Fruit fly (Drosophila melanogaster) whole organism, prepupa: ENCODE measurements around the gene CG15528.

Source experiments
- Blimp-1 ChIP-seq: fragments of 200-800 bp; sonication (Bioruptor generic); optimal IDR thresholded peaks from 3 replicates; lab custom pipeline; 2017; ENCODE audit warnings: missing biosample characterization, missing genetic modification characterization, mild to moderate bottlenecking, moderate library complexity, missing genetic modification reagents
- CG10631 ChIP-seq: fragments of 200-800 bp; sonication (Bioruptor generic); optimal IDR thresholded peaks from 2 replicates; lab custom pipeline; 2016; ENCODE audit warnings: missing biosample characterization, missing genetic modification characterization
- CG10669 ChIP-seq: fragments of 200-800 bp; sonication (Bioruptor generic); optimal IDR thresholded peaks from 3 replicates; lab custom pipeline; 2018; ENCODE audit warnings: missing biosample characterization, mild to moderate bottlenecking, missing genetic modification characterization, moderate library complexity
- CG11762 ChIP-seq: fragments of 200-800 bp; sonication (Bioruptor generic); optimal IDR thresholded peaks from 3 replicates; lab custom pipeline; 2016; ENCODE audit warnings: missing biosample characterization, missing genetic modification characterization; ENCODE audit not compliant: insufficient read depth
- CG15336 ChIP-seq: fragments of 200-800 bp; sonication (Bioruptor generic); IDR thresholded peaks from 2 replicates; pipeline ENCODE4 v1.3.6; 2022; ENCODE audit warnings: missing biosample characterization, missing genetic modification characterization
- CG16779 ChIP-seq: fragments of 200-800 bp; sonication (Bioruptor generic); optimal IDR thresholded peaks from 3 replicates; lab custom pipeline; 2017; ENCODE audit warnings: missing biosample characterization, mild to moderate bottlenecking, missing genetic modification characterization
- CG3032 ChIP-seq: fragments of 200-800 bp; optimal IDR thresholded peaks from 2 replicates; lab custom pipeline; 2019; ENCODE audit warnings: missing biosample characterization, mild to moderate bottlenecking, missing genetic modification characterization, moderate library complexity
- CG31627 ChIP-seq: fragments of 200-800 bp; sonication (Bioruptor generic); optimal IDR thresholded peaks from 3 replicates; lab custom pipeline; 2016; ENCODE audit warnings: missing biosample characterization, missing genetic modification characterization
- CG32006 ChIP-seq: fragments of 200-800 bp; sonication (Bioruptor generic); optimal IDR thresholded peaks from 3 replicates; lab custom pipeline; 2017; ENCODE audit warnings: missing biosample characterization, mild to moderate bottlenecking, missing genetic modification characterization
- CG34406 ChIP-seq: fragments of 200-800 bp; sonication (Bioruptor generic); optimal IDR thresholded peaks from 3 replicates; lab custom pipeline; 2016; ENCODE audit warnings: missing biosample characterization, missing genetic modification characterization
- CG3919 ChIP-seq: fragments of 200-800 bp; sonication (Bioruptor generic); optimal IDR thresholded peaks from 3 replicates; lab custom pipeline; 2016; ENCODE audit warnings: missing biosample characterization, missing genetic modification characterization
- CG6276 ChIP-seq: fragments of 200-800 bp; sonication (Bioruptor generic); optimal IDR thresholded peaks from 2 replicates; lab custom pipeline; 2017; ENCODE audit warnings: missing biosample characterization, mild to moderate bottlenecking, missing genetic modification characterization
- CG6792 ChIP-seq: fragments of 200-800 bp; sonication (Bioruptor generic); optimal IDR thresholded peaks from 3 replicates; lab custom pipeline; 2016; ENCODE audit warnings: missing biosample characterization, missing genetic modification characterization
- CG6808 ChIP-seq: fragments of 200-800 bp; sonication (Bioruptor generic); optimal IDR thresholded peaks from 3 replicates; lab custom pipeline; 2017; ENCODE audit warnings: missing biosample characterization, missing genetic modification characterization, mild to moderate bottlenecking, moderate library complexity, missing genetic modification reagents
- CG6854 ChIP-seq: fragments of 200-800 bp; sonication (Bioruptor generic); optimal IDR thresholded peaks from 2 replicates; lab custom pipeline; 2017; ENCODE audit warnings: missing biosample characterization, mild to moderate bottlenecking, missing genetic modification characterization
- CG8119 ChIP-seq: fragments of 200-800 bp; sonication (Bioruptor generic); IDR thresholded peaks from 3 replicates; pipeline ENCODE4 v1.3.6; 2022; ENCODE audit warnings: missing biosample characterization, missing genetic modification characterization
- CG8319 ChIP-seq: fragments of 200-800 bp; sonication (Bioruptor generic); optimal IDR thresholded peaks from 3 replicates; lab custom pipeline; 2016; ENCODE audit warnings: missing biosample characterization, missing genetic modification characterization
- CG8632 ChIP-seq: fragments of 200-800 bp; sonication (Bioruptor generic); optimal IDR thresholded peaks from 3 replicates; lab custom pipeline; 2016; ENCODE audit warnings: missing biosample characterization, missing genetic modification characterization
- Eip75B ChIP-seq: fragments of 200-800 bp; sonication (Bioruptor generic); optimal IDR thresholded peaks from 3 replicates; lab custom pipeline; 2016; ENCODE audit warnings: missing biosample characterization, missing genetic modification characterization
- Eip78C ChIP-seq: fragments of 200-800 bp; sonication (Bioruptor generic); peaks from one replicate; lab custom pipeline; 2016; ENCODE audit warnings: missing biosample characterization, missing genetic modification characterization
- Eip93F ChIP-seq: fragments of 200-800 bp; sonication (Bioruptor generic); optimal IDR thresholded peaks from 2 replicates; lab custom pipeline; 2016; ENCODE audit warnings: missing biosample characterization, mild to moderate bottlenecking, missing genetic modification characterization
- Ets96B ChIP-seq: fragments of 200-800 bp; optimal IDR thresholded peaks from 2 replicates; lab custom pipeline; 2019; ENCODE audit warnings: missing biosample characterization, mild to moderate bottlenecking, missing genetic modification characterization, moderate library complexity
- Gug ChIP-seq: fragments of 200-800 bp; sonication (Bioruptor generic); IDR thresholded peaks from 2 replicates; pipeline ENCODE4 v1.3.6; 2022; ENCODE audit warnings: missing biosample characterization, missing genetic modification characterization
- Hr38 ChIP-seq: sonication (Bioruptor generic); optimal IDR thresholded peaks from 2 replicates; lab custom pipeline; 2016; ENCODE audit warnings: missing biosample characterization, missing genetic modification characterization
- Hr39 ChIP-seq: fragments of 200-800 bp; sonication (Bioruptor generic); optimal IDR thresholded peaks from 2 replicates; lab custom pipeline; 2016; ENCODE audit warnings: missing biosample characterization, missing genetic modification characterization
- Hr4 ChIP-seq: fragments of 200-800 bp; sonication (Bioruptor generic); optimal IDR thresholded peaks from 3 replicates; lab custom pipeline; 2016; ENCODE audit warnings: missing biosample characterization, missing genetic modification characterization
- Met ChIP-seq: fragments of 200-800 bp; sonication (Bioruptor generic); optimal IDR thresholded peaks from 3 replicates; lab custom pipeline; 2016; ENCODE audit warnings: missing biosample characterization, missing genetic modification characterization
- Sox102F ChIP-seq: fragments of 200-800 bp; sonication (Bioruptor generic); optimal IDR thresholded peaks from 2 replicates; lab custom pipeline; 2016; ENCODE audit warnings: missing biosample characterization, mild to moderate bottlenecking, missing genetic modification characterization
- Sox14 ChIP-seq: fragments of 200-800 bp; sonication (Bioruptor generic); optimal IDR thresholded peaks from 3 replicates; lab custom pipeline; 2016; ENCODE audit warnings: missing biosample characterization, missing genetic modification characterization
- Sox15 ChIP-seq: fragments of 200-800 bp; sonication (Bioruptor generic); optimal IDR thresholded peaks from 3 replicates; lab custom pipeline; 2016; ENCODE audit warnings: missing biosample characterization, missing genetic modification characterization
- cyc ChIP-seq: fragments of 200-800 bp; sonication (Bioruptor generic); optimal IDR thresholded peaks from 3 replicates; lab custom pipeline; 2016; ENCODE audit warnings: missing biosample characterization, missing genetic modification characterization
- dac ChIP-seq: fragments of 200-800 bp; sonication (Bioruptor generic); optimal IDR thresholded peaks from 2 replicates; lab custom pipeline; 2017; ENCODE audit warnings: missing biosample characterization, mild to moderate bottlenecking, missing genetic modification characterization
- dsx ChIP-seq: fragments of 200-800 bp; optimal IDR thresholded peaks from 3 replicates; lab custom pipeline; 2019; ENCODE audit warnings: missing biosample characterization, mild to moderate bottlenecking, missing genetic modification characterization, moderate library complexity; ENCODE audit not compliant: poor library complexity, severe bottlenecking
- eg ChIP-seq: fragments of 200-800 bp; sonication (Bioruptor generic); IDR thresholded peaks from 3 replicates; pipeline ENCODE4 v1.3.6; 2022; ENCODE audit warnings: missing biosample characterization, missing genetic modification characterization
- esn ChIP-seq: fragments of 200-800 bp; sonication (Bioruptor generic); optimal IDR thresholded peaks from 2 replicates; lab custom pipeline; 2016; ENCODE audit warnings: missing biosample characterization, mild to moderate bottlenecking, missing genetic modification characterization, moderate library complexity
- fd59A ChIP-seq: fragments of 200-800 bp; sonication (Bioruptor generic); optimal IDR thresholded peaks from 2 replicates; lab custom pipeline; 2017; ENCODE audit warnings: missing biosample characterization, mild to moderate bottlenecking, missing genetic modification characterization, missing genetic modification reagents
- fd85E ChIP-seq: fragments of 200-800 bp; sonication (Bioruptor generic); optimal IDR thresholded peaks from 3 replicates; lab custom pipeline; 2016; ENCODE audit warnings: missing biosample characterization, missing genetic modification characterization
- fkh ChIP-seq: fragments of 200-800 bp; sonication (Bioruptor generic); optimal IDR thresholded peaks from 3 replicates; lab custom pipeline; 2017; ENCODE audit warnings: missing biosample characterization, mild to moderate bottlenecking, missing genetic modification characterization, moderate library complexity
- lz ChIP-seq: fragments of 200-800 bp; sonication (Bioruptor generic); optimal IDR thresholded peaks from 3 replicates; lab custom pipeline; 2016; ENCODE audit warnings: missing biosample characterization, missing genetic modification characterization
- net ChIP-seq: fragments of 200-800 bp; sonication (Bioruptor generic); optimal IDR thresholded peaks from 3 replicates; lab custom pipeline; 2016; ENCODE audit warnings: missing biosample characterization, missing genetic modification characterization
- salr ChIP-seq, 2 experiments: fragments of 200-800 bp; sonication (Bioruptor generic); optimal IDR thresholded peaks; 3 replicates each; lab custom pipeline; 2016 to 2018; ENCODE audit warnings: missing biosample characterization in 2 of 2, missing genetic modification characterization in 2 of 2, mild to moderate bottlenecking in 1 of 2
- spab ChIP-seq: fragments of 200-800 bp; sonication (Bioruptor generic); optimal IDR thresholded peaks from 2 replicates; lab custom pipeline; 2017; ENCODE audit warnings: missing biosample characterization, mild to moderate bottlenecking, missing genetic modification characterization, missing genetic modification reagents
- ss ChIP-seq, 2 experiments: fragments of 200-800 bp; sonication (Bioruptor generic); optimal IDR thresholded peaks; 2 replicates in 1 of 2; 3 replicates in 1 of 2; lab custom pipeline; 2017 to 2018; ENCODE audit warnings: mild to moderate bottlenecking in 2 of 2, missing biosample characterization in 2 of 2, missing genetic modification characterization in 2 of 2, moderate library complexity in 1 of 2
- topi ChIP-seq: fragments of 200-800 bp; sonication (Bioruptor generic); optimal IDR thresholded peaks from 3 replicates; lab custom pipeline; 2016; ENCODE audit warnings: missing biosample characterization, missing genetic modification characterization

The CG15528 gene

dm6 chr3R:30046029-30047001 lies 5.6 kb downstream of the CG15528 start, which contains the start of the genes RpL32 and CG7943 (continued):
- peak; percentile 94 for TF ChIP-seq CG3919 (GFP tag; lab: Kevin White, UChicago)
- TF ChIP-seq fd59A (GFP tag; lab: Kevin White, UChicago), result peak; percentile 78
- peak; percentile 89 for TF ChIP-seq CG34406
- TF ChIP-seq Gug (GFP tag; lab: Robert Waterston, UW), result peak; percentile 78
- peak; percentile 97 for TF ChIP-seq esn (GFP tag; lab: Kevin White, UChicago)
- peak; percentile 93 for TF ChIP-seq Sox102F (GFP tag; lab: Kevin White, UChicago)
- peak; percentile 80 for TF ChIP-seq CG6808 (GFP tag; lab: Kevin White, UChicago)
- TF ChIP-seq Hr38 (GFP tag; lab: Kevin White, UChicago), result peak; percentile 63
- peak; percentile 93 for TF ChIP-seq CG6854 (GFP tag; lab: Kevin White, UChicago)
- peak; percentile 84 for TF ChIP-seq CG8632 (GFP tag; lab: Kevin White, UChicago)
- TF ChIP-seq CG8319 (GFP tag; lab: Kevin White, UChicago), result peak; percentile 91
- peak; percentile 83 for TF ChIP-seq CG16779 (tag; lab: Kevin White, UChicago)
- TF ChIP-seq spab (GFP tag; lab: Kevin White, UChicago), result no peak
- TF ChIP-seq Blimp-1 (GFP tag; lab: Kevin White, UChicago), result peak; percentile 84
- TF ChIP-seq Eip93F (GFP tag; lab: Kevin White, UChicago), result peak; percentile 91
- peak; percentile 88 for TF ChIP-seq CG11762 (GFP tag; lab: Kevin White, UChicago)
- peak; percentile 86 for TF ChIP-seq Hr4 (GFP tag; lab: Kevin White, UChicago)
- TF ChIP-seq CG32006 (GFP tag; lab: Kevin White, UChicago), result peak; percentile 84
- peak; percentile 86 for TF ChIP-seq Ets96B (tag; lab: Kevin White, UChicago)
- TF ChIP-seq Met (GFP tag; lab: Kevin White, UChicago), result peak; percentile 95
- TF ChIP-seq Sox14 (GFP tag; lab: Kevin White, UChicago), result peak; percentile 92
- peak; percentile 96 for TF ChIP-seq lz (GFP tag; lab: Kevin White, UChicago)
- peak; percentile 89 for TF ChIP-seq net (GFP tag; lab: Kevin White, UChicago)
- TF ChIP-seq CG10631, result peak; percentile 92
- peak; percentile 71 for TF ChIP-seq dsx
- TF ChIP-seq fkh (GFP tag; lab: Kevin White, UChicago), result peak; percentile 82
- TF ChIP-seq Eip78C (GFP tag; lab: Kevin White, UChicago), result peak; percentile 97
- peak; percentile 97 for TF ChIP-seq cyc
- peak; percentile 94 for TF ChIP-seq Hr39 (GFP tag; lab: Kevin White, UChicago)
- TF ChIP-seq fd85E (GFP tag; lab: Kevin White, UChicago), result peak; percentile 89
- peak; percentile 81 for TF ChIP-seq CG15336 (GFP tag; lab: Robert Waterston, UW)
- peak; percentile 81 for TF ChIP-seq CG8119 (GFP tag; lab: Robert Waterston, UW)
- peak; percentile 87 for TF ChIP-seq CG10669 (GFP tag; lab: Kevin White, UChicago)
- peak; percentile 95 for TF ChIP-seq topi (GFP tag; lab: Kevin White, UChicago)
- peak; percentile 65 to 90 for TF ChIP-seq ss (GFP tag; optimal IDR thresholded peaks at IDR 0.05; lab: Kevin White, UChicago)
- TF ChIP-seq CG6276, result no peak

- TF ChIP-seq Gug (GFP tag; lab: Robert Waterston, UW) (peak; percentile 46), fkh (GFP tag; lab: Kevin White, UChicago) (peak; percentile 61), Ets96B (tag; lab: Kevin White, UChicago) (no peak), CG16779 (tag; lab: Kevin White, UChicago) (no peak), CG15336 (GFP tag; lab: Robert Waterston, UW) (no peak), CG3032 (tag; lab: Kevin White, UChicago) (peak; percentile 68), Sox15 (GFP tag; lab: Kevin White, UChicago) (peak; percentile 39), Hr39 (GFP tag; lab: Kevin White, UChicago) (peak; percentile 81), Eip93F (GFP tag; lab: Kevin White, UChicago) (no peak), Eip78C (GFP tag; lab: Kevin White, UChicago) (peak; percentile 21), CG6854 (GFP tag; lab: Kevin White, UChicago) (peak; percentile 57), CG6276 (no peak), Eip75B (no peak), CG11762 (GFP tag; lab: Kevin White, UChicago) (peak; percentile 8), CG31627 (GFP tag; lab: Kevin White, UChicago) (peak; percentile 84), CG6792 (GFP tag; lab: Kevin White, UChicago) (peak; percentile 44), dsx (peak; percentile 41), esn (GFP tag; lab: Kevin White, UChicago) (peak; percentile 79), eg (GFP tag; lab: Robert Waterston, UW) (peak; percentile 41; the same call in 1 of the 3 replicates), salr (GFP tag; optimal IDR thresholded peaks at IDR 0.05; lab: Kevin White, UChicago) (peak in 1 of 2 experiments; percentile 46), dac (GFP tag; lab: Kevin White, UChicago) (no peak), CG8319 (GFP tag; lab: Kevin White, UChicago) (no peak)
Observed at dm6 chr3R:30043139-30043744, 8.7 kb downstream of the CG15528 start, which contains the start of gene Sry-delta. Gene Sry-delta (plus strand): TSS chr3R:30043341.
